Fruit fly (Drosophila melanogaster) whole organism: Measurements from ENCODE around the gene CG6154.

Experiments
- Dll ChIP-seq: fragments of >200 bp; optimal IDR thresholded peaks from 2 replicates; lab custom pipeline; 2017
- pan ChIP-seq: fragments of >200 bp; optimal IDR thresholded peaks from 2 replicates; lab custom pipeline; 2017

DNA sequence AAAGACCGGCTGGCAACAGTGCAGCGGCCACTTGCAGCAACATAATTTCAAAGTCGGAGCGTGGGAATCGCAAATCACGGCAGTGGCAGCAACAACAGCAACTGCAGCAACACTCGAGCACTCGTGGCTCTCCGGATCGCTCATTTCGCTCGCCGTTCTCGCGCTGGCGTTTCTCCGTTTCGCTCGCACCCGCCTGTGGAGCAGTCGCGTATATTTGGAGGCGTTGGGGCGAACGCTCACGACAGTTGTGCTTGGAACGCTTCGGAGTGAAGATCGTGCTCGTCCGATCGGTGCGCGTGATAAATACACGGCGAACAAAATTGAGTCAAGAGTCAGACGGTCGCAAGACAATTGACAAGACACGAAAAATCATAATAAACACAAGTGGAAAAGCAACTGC, 32.4 kb upstream of the CG6154 start, which contains the start of gene CG12290:
- TF ChIP-seq pan (lab: Kevin White, UChicago) (no peak), Dll (lab: Kevin White, UChicago) (peak; percentile 100)
